Worm (Caenorhabditis elegans) whole organism, late embryonic: Measurements from ENCODE around the gene lron-10.
A peak's percentile ranks its signal among the peaks of the same experiment; 100 is the strongest.

Experiments used
- C08G9.2 ChIP-seq: sonication (generic microtip); optimal IDR thresholded peaks from 2 replicates; lab custom pipeline; 2016; ENCODE audit warnings: mild to moderate bottlenecking, missing genetic modification characterization, moderate library complexity, missing compliant biosample characterization
- C38D4.7 ChIP-seq: fragments of 200-800 bp; sonication (Bioruptor generic); optimal IDR thresholded peaks from 2 replicates; lab custom pipeline; 2018; ENCODE audit warnings: mild to moderate bottlenecking, missing genetic modification characterization, moderate library complexity, missing compliant biosample characterization
- T23F11.4 ChIP-seq: fragments of 200-800 bp; sonication (Bioruptor generic); optimal IDR thresholded peaks from 2 replicates; lab custom pipeline; 2018; ENCODE audit warnings: mild to moderate bottlenecking, missing genetic modification characterization, missing compliant biosample characterization
- Y22D7AL.16 ChIP-seq: sonication (generic microtip); optimal IDR thresholded peaks from 2 replicates; lab custom pipeline; 2016; ENCODE audit warnings: missing genetic modification characterization, missing compliant biosample characterization
- ahr-1 ChIP-seq: sonication (generic microtip); optimal IDR thresholded peaks from 2 replicates; lab custom pipeline; 2016; ENCODE audit warnings: missing genetic modification characterization, missing compliant biosample characterization
- ama-1 ChIP-seq: fragments of 150-350 bp; optimal IDR thresholded peaks from 2 replicates; lab custom pipeline; 2014
- ceh-2 ChIP-seq: sonication (generic microtip); optimal IDR thresholded peaks from 2 replicates; lab custom pipeline; 2016; ENCODE audit warnings: missing genotype, missing genetic modification characterization, missing compliant biosample characterization
- ceh-24 ChIP-seq: sonication (generic microtip); optimal IDR thresholded peaks from 2 replicates; lab custom pipeline; 2016; ENCODE audit warnings: mild to moderate bottlenecking, missing genetic modification characterization, missing compliant biosample characterization
- ceh-45 ChIP-seq: fragments of 200-800 bp; sonication (Bioruptor generic); IDR thresholded peaks from 2 replicates; pipeline ENCODE4 v1.3.6; 2022; ENCODE audit warnings: missing genetic modification reagents, missing genetic modification characterization, missing compliant biosample characterization
- dmd-4 ChIP-seq: sonication (generic microtip); optimal IDR thresholded peaks from 2 replicates; lab custom pipeline; 2016; ENCODE audit warnings: borderline replicate concordance, missing genetic modification characterization, missing compliant biosample characterization
- elt-2 ChIP-seq: sonication (generic microtip); optimal IDR thresholded peaks from 2 replicates; lab custom pipeline; 2016; ENCODE audit warnings: missing genetic modification reagents, missing genetic modification characterization, missing compliant biosample characterization
- elt-4 ChIP-seq: sonication (generic microtip); optimal IDR thresholded peaks from 2 replicates; lab custom pipeline; 2016; ENCODE audit warnings: missing genetic modification characterization, missing compliant biosample characterization
- eyg-1 ChIP-seq: sonication (generic microtip); optimal IDR thresholded peaks from 2 replicates; lab custom pipeline; 2016; ENCODE audit warnings: missing genotype, missing genetic modification characterization, missing compliant biosample characterization
- gmeb-2 ChIP-seq: sonication (generic microtip); optimal IDR thresholded peaks from 2 replicates; lab custom pipeline; 2016; ENCODE audit warnings: missing genetic modification characterization, inconsistent platforms, missing compliant biosample characterization
- hlh-13 ChIP-seq: fragments of 200-800 bp; sonication (Bioruptor generic); optimal IDR thresholded peaks from 2 replicates; lab custom pipeline; 2018; ENCODE audit warnings: mild to moderate bottlenecking, missing genetic modification characterization, missing compliant biosample characterization
- hlh-30 ChIP-seq: sonication (generic microtip); optimal IDR thresholded peaks from 2 replicates; lab custom pipeline; 2017; ENCODE audit warnings: antibody characterized with exemption, missing genetic modification characterization, missing compliant biosample characterization; ENCODE audit not compliant: insufficient read depth
- hlh-8 ChIP-seq: sonication (generic microtip); optimal IDR thresholded peaks from 2 replicates; lab custom pipeline; 2016; ENCODE audit warnings: missing genotype, missing genetic modification characterization, missing compliant biosample characterization
- lim-6 ChIP-seq: sonication (generic microtip); optimal IDR thresholded peaks from 2 replicates; lab custom pipeline; 2016; ENCODE audit warnings: missing genetic modification characterization, missing compliant biosample characterization
- madf-2 ChIP-seq: sonication (generic microtip); optimal IDR thresholded peaks from 2 replicates; lab custom pipeline; 2017; ENCODE audit warnings: missing genetic modification characterization, missing compliant biosample characterization
- mec-3 ChIP-seq: sonication (generic microtip); optimal IDR thresholded peaks from 2 replicates; lab custom pipeline; 2016; ENCODE audit warnings: borderline replicate concordance, missing genetic modification characterization, missing compliant biosample characterization
- nfya-1 ChIP-seq: sonication (generic microtip); optimal IDR thresholded peaks from 2 replicates; lab custom pipeline; 2017; ENCODE audit warnings: missing genetic modification characterization, mild to moderate bottlenecking, missing compliant biosample characterization, antibody characterized with exemption, moderate library complexity
- nhr-11 ChIP-seq: fragments of 150-350 bp; optimal IDR thresholded peaks from 2 replicates; lab custom pipeline; 2014; ENCODE audit warnings: missing biosample characterization, missing genetic modification characterization
- npax-4 ChIP-seq: sonication (generic microtip); optimal IDR thresholded peaks from 2 replicates; lab custom pipeline; 2016; ENCODE audit warnings: missing genetic modification characterization, missing compliant biosample characterization
- odd-2 ChIP-seq: sonication (generic microtip); optimal IDR thresholded peaks from 2 replicates; lab custom pipeline; 2017; ENCODE audit warnings: antibody characterized with exemption, mild to moderate bottlenecking, missing genetic modification characterization, missing compliant biosample characterization
- pag-3 ChIP-seq: sonication (generic microtip); optimal IDR thresholded peaks from 2 replicates; lab custom pipeline; 2016; ENCODE audit warnings: missing compliant biosample characterization, missing genetic modification characterization, borderline replicate concordance
- pat-9 ChIP-seq: fragments of 200-800 bp; sonication (Bioruptor generic); optimal IDR thresholded peaks from 2 replicates; lab custom pipeline; 2018; ENCODE audit warnings: mild to moderate bottlenecking, missing genetic modification characterization, moderate library complexity, missing compliant biosample characterization
- pax-1 ChIP-seq: fragments of 150-350 bp; optimal IDR thresholded peaks from 2 replicates; lab custom pipeline; 2014; ENCODE audit warnings: missing biosample characterization, missing genetic modification characterization
- pha-2 ChIP-seq: sonication (generic microtip); optimal IDR thresholded peaks from 2 replicates; lab custom pipeline; 2017; ENCODE audit warnings: mild to moderate bottlenecking, missing genetic modification characterization, missing compliant biosample characterization
- pqm-1 ChIP-seq: sonication (generic microtip); optimal IDR thresholded peaks from 2 replicates; lab custom pipeline; 2016; ENCODE audit warnings: missing genetic modification characterization, missing compliant biosample characterization
- sdc-2 ChIP-seq: sonication (generic microtip); optimal IDR thresholded peaks from 2 replicates; lab custom pipeline; 2016; ENCODE audit warnings: missing genotype, missing genetic modification characterization, missing compliant biosample characterization
- sox-4 ChIP-seq: sonication (generic microtip); optimal IDR thresholded peaks from 2 replicates; lab custom pipeline; 2017; ENCODE audit warnings: mild to moderate bottlenecking, missing genetic modification characterization, inconsistent platforms, missing compliant biosample characterization
- tbx-2 ChIP-seq: sonication (generic microtip); optimal IDR thresholded peaks from 2 replicates; lab custom pipeline; 2016; ENCODE audit warnings: missing genetic modification characterization, missing compliant biosample characterization
- tbx-7 ChIP-seq: sonication (generic microtip); optimal IDR thresholded peaks from 2 replicates; lab custom pipeline; 2016; ENCODE audit warnings: missing genotype, missing genetic modification characterization, missing compliant biosample characterization
- unc-3 ChIP-seq, 2 experiments: fragments of 200-800 bp in 1 of 2; sonication (Bioruptor generic) in 1 of 2; sonication (generic microtip) in 1 of 2; conservative IDR thresholded peaks in 1 of 2; optimal IDR thresholded peaks in 1 of 2; 2 replicates each; pipeline versions ENCODE4 v1.3.6 to Lab custom; 2016 to 2022; ENCODE audit warnings: missing compliant biosample characterization in 2 of 2, missing genetic modification characterization in 2 of 2, missing genetic modification reagents in 1 of 2
- zip-5 ChIP-seq: sonication (generic microtip); optimal IDR thresholded peaks from 2 replicates; lab custom pipeline; 2016; ENCODE audit warnings: missing genetic modification characterization, missing compliant biosample characterization

The lron-10 gene

ce11 chrIII:10624564-10624963, 3.4 kb upstream of the lron-10 start (continued):
- TF ChIP-seq tbx-2 (tag; lab: Kevin White, UChicago) (peak; percentile 51), pat-9 (tag; lab: Kevin White, UChicago) (peak; percentile 65), zip-5 (tag; lab: Kevin White, UChicago) (no peak), ahr-1 (tag; lab: Kevin White, UChicago) (no peak), hlh-30 (tag; lab: Kevin White, UChicago) (peak; percentile 40), dmd-4 (tag; lab: Kevin White, UChicago) (no peak), odd-2 (tag; lab: Kevin White, UChicago) (peak; percentile 39), C38D4.7 (GFP tag; lab: Kevin White, UChicago) (peak; percentile 67), gmeb-2 (peak; percentile 43), elt-2 (tag; lab: Kevin White, UChicago) (peak; percentile 76), pag-3 (tag; lab: Kevin White, UChicago) (no peak), lim-6 (tag; lab: Kevin White, UChicago) (no peak), eyg-1 (tag; lab: Kevin White, UChicago) (peak; percentile 31), hlh-8 (no peak), C08G9.2 (peak; percentile 66), npax-4 (tag; lab: Kevin White, UChicago) (peak; percentile 22), pqm-1 (tag; lab: Kevin White, UChicago) (no peak), pha-2 (tag; lab: Kevin White, UChicago) (peak; percentile 67), ceh-45 (GFP tag; lab: Robert Waterston, UW) (no peak), mec-3 (tag; lab: Kevin White, UChicago) (no peak), hlh-13 (GFP tag; lab: Kevin White, UChicago) (peak; percentile 55), madf-2 (tag; lab: Kevin White, UChicago) (peak; percentile 63), ceh-2 (tag; lab: Kevin White, UChicago) (peak; percentile 36)
- TF ChIP-seq, all 69 proteins: peak for 41

ce11 chrIII:10615166-10615565, 6.0 kb downstream of the lron-10 start, which contains the start of gene mrpl-22:
Gene mrpl-22, plus strand, starts transcription at chrIII:10615466.
- TF ChIP-seq T23F11.4 (GFP tag; lab: Kevin White, UChicago) (no peak), ceh-24 (no peak), unc-3 (GFP tag; conservative IDR thresholded peaks at IDR 0.05; lab: Robert Waterston, UW) (no peak), unc-3 (tag; optimal IDR thresholded peaks at IDR 0.05; lab: Kevin White, UChicago) (no peak), nhr-11 (tag; lab: Kevin White, UChicago) (no peak), sdc-2 (tag; lab: Kevin White, UChicago) (no peak), elt-4 (tag; lab: Kevin White, UChicago) (no peak), ama-1 (lab: Kevin White, UChicago) (no peak), dmd-4 (tag; lab: Kevin White, UChicago) (no peak), npax-4 (tag; lab: Kevin White, UChicago) (no peak), sox-4 (tag; lab: Kevin White, UChicago) (no peak)

ce11 chrIII:10612333-10612732, 8.8 kb downstream of the lron-10 start, which contains the start of gene Y39A1A.24:
Gene Y39A1A.24, plus strand, starts transcription at chrIII:10612633.
- TF ChIP-seq zip-5 (tag; lab: Kevin White, UChicago) (no peak), pax-1 (tag; lab: Kevin White, UChicago) (no peak), nfya-1 (tag; lab: Kevin White, UChicago) (no peak), tbx-7 (tag; lab: Kevin White, UChicago) (no peak), elt-2 (tag; lab: Kevin White, UChicago) (no peak), Y22D7AL.16 (no peak), npax-4 (tag; lab: Kevin White, UChicago) (no peak), unc-3 (GFP tag; conservative IDR thresholded peaks at IDR 0.05; lab: Robert Waterston, UW) (no peak), unc-3 (tag; optimal IDR thresholded peaks at IDR 0.05; lab: Kevin White, UChicago) (no peak), ceh-45 (GFP tag; lab: Robert Waterston, UW) (no peak)
- TF ChIP-seq, all 69 proteins: peak for 0
